Worm (Caenorhabditis elegans): ENCODE results near the gene C44C1.1.

The C44C1.1 gene

ce11 chrX:977958-978686 lies 2.5 kb upstream of the C44C1.1 start, which contains the start of gene abhd-3.2:
abhd-3.2 (minus strand) TSS chrX:978008.
- TF ChIP-seq T22C8.4 (GFP tag; IDR thresholded peaks at IDR 0.05), result no peak
- no peak for TF ChIP-seq med-1 (GFP tag; optimal IDR thresholded peaks at IDR 0.05; ENCODE audit: insufficient read depth)
- TF ChIP-seq ref-1 (GFP tag; conservative IDR thresholded peaks at IDR 0.05), result no peak
- TF ChIP-seq tab-1 (GFP tag; IDR thresholded peaks at IDR 0.05), result no peak
- TF ChIP-seq cog-1 (tag; optimal IDR thresholded peaks at IDR 0.05), result no peak
- no peak for TF ChIP-seq ztf-29 (GFP tag; IDR thresholded peaks at IDR 0.05)
- TF ChIP-seq klf-2 (GFP tag; conservative IDR thresholded peaks at IDR 0.05), result no peak
- TF ChIP-seq flt-1 (GFP tag; IDR thresholded peaks at IDR 0.05), result no peak
- TF ChIP-seq ztf-23 (GFP tag; IDR thresholded peaks at IDR 0.05), result no peak

DNA sequence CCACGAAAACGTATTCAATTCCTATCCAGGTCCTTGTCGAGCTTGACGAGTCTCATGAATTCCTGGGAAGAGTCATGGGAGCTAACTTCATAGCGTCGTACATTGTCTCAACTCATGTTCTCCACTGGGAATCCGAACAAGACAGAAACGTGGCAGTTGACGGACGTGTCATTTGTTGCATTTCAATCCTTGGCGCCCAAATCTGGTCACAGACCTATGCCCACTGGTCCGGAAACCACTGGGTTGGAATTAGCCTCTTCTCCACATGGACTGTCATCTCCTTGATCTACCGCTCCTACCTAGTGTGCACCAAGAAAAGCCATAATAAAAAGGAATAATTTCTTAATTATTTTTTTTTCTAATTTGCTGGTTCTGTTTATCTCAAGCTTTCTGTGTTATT lies 2.0 kb downstream of the C44C1.1 start:
- TF ChIP-seq tab-1 (GFP tag; IDR thresholded peaks at IDR 0.05), result no peak
- no peak for TF ChIP-seq T22C8.4 (GFP tag; IDR thresholded peaks at IDR 0.05)
- no peak for TF ChIP-seq cog-1 (tag; optimal IDR thresholded peaks at IDR 0.05)
- no peak for TF ChIP-seq ref-1 (GFP tag; conservative IDR thresholded peaks at IDR 0.05)
- no peak for TF ChIP-seq klf-2 (GFP tag; conservative IDR thresholded peaks at IDR 0.05)
- no peak for TF ChIP-seq ztf-29 (GFP tag; IDR thresholded peaks at IDR 0.05)

DNA sequence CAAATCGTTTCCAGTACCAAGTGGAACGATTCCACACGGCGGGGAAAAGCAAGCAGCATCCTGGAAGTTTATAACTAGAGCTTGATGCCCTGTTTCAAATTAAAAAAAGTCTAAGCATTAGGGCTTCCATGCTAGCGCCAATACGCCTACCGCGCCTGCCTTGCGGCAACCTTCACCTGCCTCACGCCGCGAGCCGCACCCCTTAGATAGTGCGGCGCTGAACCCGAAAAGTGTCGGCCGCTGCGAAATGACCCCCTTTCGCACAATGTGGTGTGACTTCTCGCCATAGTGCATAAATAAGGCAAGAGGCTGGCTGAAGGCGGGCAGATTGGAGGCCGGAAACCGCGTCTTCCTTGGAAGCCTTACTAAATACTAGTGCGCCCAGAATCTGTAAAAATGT lies 5.9 kb downstream of the C44C1.1 start:
- TF ChIP-seq flt-1 (GFP tag; IDR thresholded peaks at IDR 0.05) (peak; percentile 39; the same call in 1 of the 2 replicates), ztf-23 (GFP tag; IDR thresholded peaks at IDR 0.05) (peak; percentile 38; the same call in 1 of the 2 replicates), ref-1 (GFP tag; conservative IDR thresholded peaks at IDR 0.05) (no peak)

DNA sequence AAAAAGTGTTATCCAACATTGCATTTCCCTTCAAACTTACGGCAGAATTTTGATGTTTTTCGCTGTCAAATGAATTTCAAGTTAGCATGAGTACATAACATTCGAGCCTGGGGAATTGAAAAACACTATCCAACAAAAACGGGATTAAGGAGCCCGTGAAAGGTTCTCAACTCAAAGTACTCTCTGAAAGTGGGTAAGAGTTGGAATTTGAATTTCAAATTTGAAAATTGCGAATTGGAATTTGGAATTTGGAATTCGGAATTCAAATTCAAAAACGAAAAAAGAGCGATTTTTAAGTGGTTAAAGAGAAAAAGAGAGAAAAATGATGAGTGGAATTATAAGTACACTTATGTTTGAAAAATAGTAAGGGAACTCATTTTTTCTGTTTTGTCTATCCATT lies 10.7 kb downstream of the C44C1.1 start, which contains the start of the genes C09E10.3 and dgk-1:
C09E10.3 (minus strand) TSS at position 101 of the 400 bp plus-strand sequence.
dgk-1 (minus strand) TSS at position 183 of the 400 bp plus-strand sequence.
- no peak for TF ChIP-seq T22C8.4 (GFP tag; IDR thresholded peaks at IDR 0.05)
- TF ChIP-seq tab-1 (GFP tag; IDR thresholded peaks at IDR 0.05), result no peak
- TF ChIP-seq med-1 (GFP tag; optimal IDR thresholded peaks at IDR 0.05; ENCODE audit: insufficient read depth), result no peak
- no peak for TF ChIP-seq klf-2 (GFP tag; conservative IDR thresholded peaks at IDR 0.05)
- TF ChIP-seq cog-1 (tag; optimal IDR thresholded peaks at IDR 0.05), result no peak
- TF ChIP-seq ztf-29 (GFP tag; IDR thresholded peaks at IDR 0.05), result no peak
- no peak for TF ChIP-seq flt-1 (GFP tag; IDR thresholded peaks at IDR 0.05)
- no peak for TF ChIP-seq ref-1 (GFP tag; conservative IDR thresholded peaks at IDR 0.05)
- no peak for TF ChIP-seq ztf-23 (GFP tag; IDR thresholded peaks at IDR 0.05)

ce11 chrX:992650-993403 lies 12.3 kb downstream of the C44C1.1 start:
- TF ChIP-seq ztf-23 (GFP tag; IDR thresholded peaks at IDR 0.05), result no peak
- TF ChIP-seq ref-1 (GFP tag; conservative IDR thresholded peaks at IDR 0.05), result no peak
- 0 out of 2 replicates have a peak, but pooled peaks have one; percentile 57 for TF ChIP-seq tab-1 (GFP tag; IDR thresholded peaks at IDR 0.05)
- no peak for TF ChIP-seq T22C8.4 (GFP tag; IDR thresholded peaks at IDR 0.05)
- TF ChIP-seq ztf-29 (GFP tag; IDR thresholded peaks at IDR 0.05), result peak; percentile 26; the same call in 1 of the 2 replicates
- TF ChIP-seq med-1 (GFP tag; optimal IDR thresholded peaks at IDR 0.05; ENCODE audit: insufficient read depth), result no peak
- TF ChIP-seq flt-1 (GFP tag; IDR thresholded peaks at IDR 0.05), result peak; percentile 60; the same call in 1 of the 2 replicates
- peak; percentile 37 for TF ChIP-seq cog-1 (tag; optimal IDR thresholded peaks at IDR 0.05)
- TF ChIP-seq klf-2 (GFP tag; conservative IDR thresholded peaks at IDR 0.05), result 0 out of 2 replicates have a peak, but pooled peaks have one; percentile 14

DNA sequence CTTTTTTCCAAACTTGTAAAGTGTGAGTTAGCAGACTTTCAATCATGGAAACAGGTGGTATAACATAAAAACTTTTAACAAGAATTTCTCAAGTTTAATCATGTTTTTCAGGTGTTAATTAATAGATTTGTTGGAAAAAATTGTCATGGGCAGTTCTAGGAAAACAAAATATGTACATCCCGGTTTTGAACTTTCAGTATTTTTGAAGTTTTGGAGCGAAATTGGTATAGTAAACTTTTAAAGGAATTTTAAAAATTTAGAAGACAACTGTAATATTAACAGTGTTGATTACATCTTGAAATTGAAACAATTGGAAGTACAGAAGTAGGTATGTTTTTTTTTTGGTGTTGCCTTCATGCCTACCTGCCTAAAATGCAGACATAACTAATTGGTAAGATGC lies 14.1 kb downstream of the C44C1.1 start:
- TF ChIP-seq tab-1 (GFP tag; IDR thresholded peaks at IDR 0.05), result no peak
- no peak for TF ChIP-seq klf-2 (GFP tag; conservative IDR thresholded peaks at IDR 0.05)
- TF ChIP-seq ztf-29 (GFP tag; IDR thresholded peaks at IDR 0.05), result no peak
- TF ChIP-seq ref-1 (GFP tag; conservative IDR thresholded peaks at IDR 0.05), result no peak
- TF ChIP-seq flt-1 (GFP tag; IDR thresholded peaks at IDR 0.05), result no peak
- no peak for TF ChIP-seq T22C8.4 (GFP tag; IDR thresholded peaks at IDR 0.05)
- no peak for TF ChIP-seq cog-1 (tag; optimal IDR thresholded peaks at IDR 0.05)
- TF ChIP-seq ztf-23 (GFP tag; IDR thresholded peaks at IDR 0.05), result no peak
- TF ChIP-seq med-1 (GFP tag; optimal IDR thresholded peaks at IDR 0.05; ENCODE audit: insufficient read depth), result no peak

ce11 chrX:1004037-1004436 lies 23.5 kb downstream of the C44C1.1 start, which contains the start of gene cutl-21:
cutl-21 (plus strand) TSS chrX:1004337.
- no peak for TF ChIP-seq ref-1 (GFP tag; conservative IDR thresholded peaks at IDR 0.05)
- TF ChIP-seq ztf-29 (GFP tag; IDR thresholded peaks at IDR 0.05), result no peak
- no peak for TF ChIP-seq tab-1 (GFP tag; IDR thresholded peaks at IDR 0.05)
- no peak for TF ChIP-seq cog-1 (tag; optimal IDR thresholded peaks at IDR 0.05)
- TF ChIP-seq T22C8.4 (GFP tag; IDR thresholded peaks at IDR 0.05), result no peak
- no peak for TF ChIP-seq ztf-23 (GFP tag; IDR thresholded peaks at IDR 0.05)
- no peak for TF ChIP-seq med-1 (GFP tag; optimal IDR thresholded peaks at IDR 0.05; ENCODE audit: insufficient read depth)
- no peak for TF ChIP-seq flt-1 (GFP tag; IDR thresholded peaks at IDR 0.05)
- no peak for TF ChIP-seq klf-2 (GFP tag; conservative IDR thresholded peaks at IDR 0.05)

- TF ChIP-seq med-1 (GFP tag; optimal IDR thresholded peaks at IDR 0.05; ENCODE audit: insufficient read depth) (no peak), ztf-29 (GFP tag; IDR thresholded peaks at IDR 0.05) (no peak), ref-1 (GFP tag; conservative IDR thresholded peaks at IDR 0.05) (no peak), cog-1 (tag; optimal IDR thresholded peaks at IDR 0.05) (no peak), klf-2 (GFP tag; conservative IDR thresholded peaks at IDR 0.05) (no peak), tab-1 (GFP tag; IDR thresholded peaks at IDR 0.05) (no peak), T22C8.4 (GFP tag; IDR thresholded peaks at IDR 0.05) (no peak), ztf-23 (GFP tag; IDR thresholded peaks at IDR 0.05) (no peak), flt-1 (GFP tag; IDR thresholded peaks at IDR 0.05) (no peak)
These were observed 24.4 kb downstream of the C44C1.1 start for ce11 chrX:1005026-1005425.

DNA sequence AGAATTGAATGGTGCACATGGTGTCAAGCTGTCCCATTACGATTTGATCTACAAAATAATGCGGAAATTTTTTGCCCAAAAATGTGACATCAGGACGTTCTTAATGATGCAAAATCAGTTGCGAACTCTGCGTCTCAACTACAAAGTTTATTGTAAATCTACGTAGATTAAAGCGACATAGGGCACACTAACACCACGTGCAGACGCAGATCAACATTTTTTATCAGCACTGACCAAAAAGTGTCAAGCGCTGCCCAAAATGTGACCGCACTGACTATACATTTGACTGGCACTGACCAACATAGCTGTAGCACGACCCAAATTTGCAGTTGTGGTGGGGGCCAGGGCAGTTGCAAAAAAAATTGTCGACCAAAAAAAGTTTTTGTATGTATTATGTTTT lies 28.9 kb downstream of the C44C1.1 start:
- TF ChIP-seq tab-1 (GFP tag; IDR thresholded peaks at IDR 0.05), result no peak
- no peak for TF ChIP-seq flt-1 (GFP tag; IDR thresholded peaks at IDR 0.05)
- TF ChIP-seq ztf-23 (GFP tag; IDR thresholded peaks at IDR 0.05), result no peak
- no peak for TF ChIP-seq klf-2 (GFP tag; conservative IDR thresholded peaks at IDR 0.05)
- no peak for TF ChIP-seq ztf-29 (GFP tag; IDR thresholded peaks at IDR 0.05)
- TF ChIP-seq ref-1 (GFP tag; conservative IDR thresholded peaks at IDR 0.05), result no peak
- TF ChIP-seq cog-1 (tag; optimal IDR thresholded peaks at IDR 0.05), result no peak
- no peak for TF ChIP-seq med-1 (GFP tag; optimal IDR thresholded peaks at IDR 0.05; ENCODE audit: insufficient read depth)
- TF ChIP-seq T22C8.4 (GFP tag; IDR thresholded peaks at IDR 0.05), result no peak

All from whole organism, midembryonic.